Fruit fly (Drosophila melanogaster) whole organism, embryonic: ENCODE measurements around the gene CG13896.

Source experiments
- CG12071 ChIP-seq: fragments of 200-800 bp; sonication (Bioruptor generic); optimal IDR thresholded peaks from 3 replicates; lab custom pipeline; 2018; ENCODE audit warnings: missing biosample characterization, mild to moderate bottlenecking, missing genetic modification characterization
- CG14014 ChIP-seq: fragments of 200-800 bp; sonication (Bioruptor generic); IDR thresholded peaks from 2 replicates; pipeline ENCODE4 v1.3.6; 2022; ENCODE audit warnings: missing biosample characterization, missing genetic modification characterization
- CG14050 ChIP-seq: fragments of 200-800 bp; sonication (Bioruptor generic); IDR thresholded peaks from 3 replicates; pipeline ENCODE4 v1.3.6; 2022; ENCODE audit warnings: missing biosample characterization, missing genetic modification characterization
- CG7928 ChIP-seq: fragments of 200-800 bp; sonication (Bioruptor generic); optimal IDR thresholded peaks from 2 replicates; lab custom pipeline; 2017; ENCODE audit warnings: missing biosample characterization, mild to moderate bottlenecking, missing genetic modification characterization
- CG8478 ChIP-seq: fragments of >200 bp; optimal IDR thresholded peaks from 2 replicates; lab custom pipeline; 2018
- fd64A ChIP-seq: fragments of 200-800 bp; sonication (Bioruptor generic); optimal IDR thresholded peaks from 3 replicates; lab custom pipeline; 2018; ENCODE audit warnings: missing biosample characterization, mild to moderate bottlenecking, missing genetic modification characterization
- scrt ChIP-seq: fragments of 200-800 bp; sonication (Bioruptor generic); optimal IDR thresholded peaks from 2 replicates; lab custom pipeline; 2018; ENCODE audit warnings: missing biosample characterization, mild to moderate bottlenecking, missing genetic modification characterization, moderate library complexity

dm6 chr3L:696404-697054, 15.1 kb downstream of the CG13896 start:
- TF ChIP-seq CG14014 (GFP tag; lab: Robert Waterston, UW), result peak; percentile 97
- peak; percentile 89 for TF ChIP-seq fd64A (GFP tag; lab: Kevin White, UChicago)
- peak; percentile 71 for TF ChIP-seq CG7928 (GFP tag; lab: Kevin White, UChicago)
- no peak for TF ChIP-seq CG8478 (lab: Kevin White, UChicago)
- TF ChIP-seq scrt (GFP tag; lab: Kevin White, UChicago), result peak; percentile 94
- TF ChIP-seq CG12071, result peak; percentile 93
- TF ChIP-seq CG14050, result peak; percentile 91
